Worm (Caenorhabditis elegans): ENCODE measurements around the gene ZK1290.1.

- TF ChIP-seq jun-1 (tag; optimal IDR thresholded peaks at IDR 0.05) (no peak), pqm-1 (tag; optimal IDR thresholded peaks at IDR 0.05) (no peak), fos-1 (tag; optimal IDR thresholded peaks at IDR 0.05) (no peak), elt-2 (tag; optimal IDR thresholded peaks at IDR 0.05) (no peak), nhr-43 (tag; optimal IDR thresholded peaks at IDR 0.05; ENCODE audit: poor library complexity, severe bottlenecking) (no peak), aly-2 (tag; optimal IDR thresholded peaks at IDR 0.05) (no peak), nhr-11 (tag; optimal IDR thresholded peaks at IDR 0.05) (no peak), snpc-4 (tag; optimal IDR thresholded peaks at IDR 0.05) (no peak), lin-39 (tag; optimal IDR thresholded peaks at IDR 0.05) (no peak), ama-1 (optimal IDR thresholded peaks at IDR 0.05) (no peak), nfya-1 (tag; optimal IDR thresholded peaks at IDR 0.05; ENCODE audit: insufficient read depth) (no peak), nhr-23 (tag; optimal IDR thresholded peaks at IDR 0.05) (no peak)
These were observed 720 bp upstream of the ZK1290.1 start for ce11 chrII:7560844-7561243.

Measured in whole organism, L3 larva.